Fruit fly (Drosophila melanogaster): ENCODE results near the gene hng3.

Gene hng3

dm6 chr3L:738523-739356 is 16.5 kb downstream of the hng3 start (continued):
- TF ChIP-seq zen (tag; optimal IDR thresholded peaks at IDR 0.05) (peak; percentile 88), salm (tag; optimal IDR thresholded peaks at IDR 0.05) (peak; percentile 90), danr (GFP tag; IDR thresholded peaks at IDR 0.05) (peak; percentile 85), E2f1 (GFP tag; IDR thresholded peaks at IDR 0.05) (peak; percentile 86), Dref (GFP tag; IDR thresholded peaks at IDR 0.05) (no peak), CG14050 (GFP tag; IDR thresholded peaks at IDR 0.05) (peak; percentile 84), CG7928 (GFP tag; optimal IDR thresholded peaks at IDR 0.05) (peak; percentile 23), CG7357 (GFP tag; IDR thresholded peaks at IDR 0.05) (peak; percentile 79), gfzf (GFP tag; optimal IDR thresholded peaks at IDR 0.05) (no peak), zfh2 (GFP tag; optimal IDR thresholded peaks at IDR 0.05) (peak; percentile 5), CG3995 (GFP tag; optimal IDR thresholded peaks at IDR 0.05) (peak; percentile 34), Optix (GFP tag; IDR thresholded peaks at IDR 0.05) (peak; percentile 76), CG12236 (GFP tag; optimal IDR thresholded peaks at IDR 0.05) (peak; percentile 28), CG15269 (tag; optimal IDR thresholded peaks at IDR 0.05) (peak; percentile 89), tgo (GFP tag; IDR thresholded peaks at IDR 0.05) (peak; percentile 91), BtbVII (GFP tag; optimal IDR thresholded peaks at IDR 0.05) (peak; percentile 89), Rfx (GFP tag; IDR thresholded peaks at IDR 0.05) (peak; percentile 84), Mes4 (GFP tag; optimal IDR thresholded peaks at IDR 0.05) (peak; percentile 15), corto (GFP tag; optimal IDR thresholded peaks at IDR 0.05) (peak; percentile 88), CG2199 (GFP tag; IDR thresholded peaks at IDR 0.05) (peak; percentile 83), CG1602 (GFP tag; optimal IDR thresholded peaks at IDR 0.05) (peak; percentile 89), ham (GFP tag; IDR thresholded peaks at IDR 0.05) (peak; percentile 62; the same call in 1 of the 2 replicates), hbn (GFP tag; IDR thresholded peaks at IDR 0.05; ENCODE audit: partially characterized antibody) (no peak), vfl (GFP tag; optimal IDR thresholded peaks at IDR 0.05) (peak; percentile 69), CG18764 (GFP tag; optimal IDR thresholded peaks at IDR 0.05) (peak; percentile 81), Blimp-1 (GFP tag; optimal IDR thresholded peaks at IDR 0.05) (peak; percentile 94), CG11504 (tag; optimal IDR thresholded peaks at IDR 0.05) (peak; percentile 94), HLH3B (GFP tag; IDR thresholded peaks at IDR 0.05) (peak; percentile 91), Bgb (GFP tag; IDR thresholded peaks at IDR 0.05; ENCODE audit: partially characterized antibody) (no peak), CG34422 (GFP tag; IDR thresholded peaks at IDR 0.05) (peak; percentile 94), B-H2 (GFP tag; optimal IDR thresholded peaks at IDR 0.05) (peak; percentile 46), BEAF-32 (GFP tag; optimal IDR thresholded peaks at IDR 0.05) (no peak), Bdp1 (GFP tag; optimal IDR thresholded peaks at IDR 0.05) (peak; percentile 37), yki (optimal IDR thresholded peaks at IDR 0.05) (peak; percentile 83), CG13775 (GFP tag; optimal IDR thresholded peaks at IDR 0.05) (peak; percentile 89), CHES-1-like (GFP tag; optimal IDR thresholded peaks at IDR 0.05) (peak; percentile 40), esg (GFP tag; conservative IDR thresholded peaks at IDR 0.05) (peak; percentile 87), CG6791 (GFP tag; IDR thresholded peaks at IDR 0.05; ENCODE audit: partially characterized antibody) (no peak), CG17912 (GFP tag; optimal IDR thresholded peaks at IDR 0.05) (peak; percentile 33), CG16815 (GFP tag; optimal IDR thresholded peaks at IDR 0.05) (peak; percentile 84), cas (GFP tag; IDR thresholded peaks at IDR 0.05) (peak; percentile 55; the same call in 1 of the 2 replicates), CG17829 (tag; optimal IDR thresholded peaks at IDR 0.05) (peak; percentile 96), ewg (GFP tag; optimal IDR thresholded peaks at IDR 0.05) (peak; percentile 84), en (GFP tag; optimal IDR thresholded peaks at IDR 0.05) (no peak), toy (GFP tag; IDR thresholded peaks at IDR 0.05) (peak; percentile 67), CG6813 (GFP tag; optimal IDR thresholded peaks at IDR 0.05) (peak; percentile 91), nerfin-1 (tag; optimal IDR thresholded peaks at IDR 0.05) (peak; percentile 89), HmgD (GFP tag; optimal IDR thresholded peaks at IDR 0.05) (no peak), lbe (GFP tag; optimal IDR thresholded peaks at IDR 0.05) (peak; percentile 88)

Measured in whole organism, embryonic.